Fruit fly (Drosophila melanogaster): ENCODE results near the gene CG11714.
A peak's percentile ranks its signal among the peaks of the same experiment; 100 is the strongest.

The CG11714 gene

DNA sequence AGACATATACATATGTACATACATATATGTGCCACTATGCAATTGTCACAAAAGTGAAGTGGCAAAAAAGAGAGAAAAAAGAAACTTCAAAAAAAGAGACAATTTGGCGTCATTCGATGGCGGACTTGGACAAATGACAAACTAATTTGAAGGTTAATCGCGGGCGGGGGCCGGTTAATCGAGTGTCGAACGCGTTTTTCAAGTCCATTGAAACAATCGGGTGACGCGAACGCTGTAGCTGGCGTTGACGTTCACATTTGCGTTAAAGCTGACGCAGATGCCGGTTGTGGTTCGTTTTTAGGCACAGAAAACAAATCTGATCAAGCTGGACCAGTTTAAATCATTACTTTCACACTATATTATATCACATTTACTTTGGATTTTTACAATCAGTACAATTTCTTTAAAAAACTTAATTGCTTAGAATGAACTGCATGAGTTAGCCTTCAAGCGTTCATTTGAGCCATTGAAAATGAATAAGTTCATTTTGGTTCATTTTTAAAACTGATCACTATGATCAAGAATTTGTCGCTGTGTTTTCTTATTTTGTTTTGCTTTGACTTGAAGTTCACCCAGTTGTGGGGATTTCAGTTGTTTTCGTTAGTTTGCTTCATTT lies 11.3 kb upstream of the CG11714 start (continued):
- no peak for TF ChIP-seq eyg (GFP tag; optimal IDR thresholded peaks at IDR 0.05)
- TF ChIP-seq lola (GFP tag; optimal IDR thresholded peaks at IDR 0.05) = no peak
- peak; percentile 57 for TF ChIP-seq CG13624 (GFP tag; optimal IDR thresholded peaks at IDR 0.05)
- peak; percentile 68 for TF ChIP-seq CG17361 (GFP tag; IDR thresholded peaks at IDR 0.05)
- no peak for TF ChIP-seq CG3065 (GFP tag; optimal IDR thresholded peaks at IDR 0.05)
- TF ChIP-seq CG5245 (GFP tag; optimal IDR thresholded peaks at IDR 0.05) = no peak
- no peak for TF ChIP-seq CTCF (GFP tag; optimal IDR thresholded peaks at IDR 0.05)
- TF ChIP-seq zfh1 (GFP tag; IDR thresholded peaks at IDR 0.05) = no peak
- no peak for TF ChIP-seq Hr78 (GFP tag; optimal IDR thresholded peaks at IDR 0.05)
- TF ChIP-seq dmrt99B (tag; optimal IDR thresholded peaks at IDR 0.05) = peak; percentile 68
- TF ChIP-seq CG6254 (GFP tag; optimal IDR thresholded peaks at IDR 0.05) = no peak
- peak; percentile 4; the same call in 1 of the 2 replicates for TF ChIP-seq NFAT (GFP tag; IDR thresholded peaks at IDR 0.05)
- no peak for TF ChIP-seq ci (GFP tag; IDR thresholded peaks at IDR 0.05)
- peak; percentile 66 for TF ChIP-seq Sox100B (GFP tag; optimal IDR thresholded peaks at IDR 0.05)
- no peak for TF ChIP-seq wor (GFP tag; IDR thresholded peaks at IDR 0.05)
- TF ChIP-seq CG7745 (tag; optimal IDR thresholded peaks at IDR 0.05) = no peak
- peak; percentile 25 for TF ChIP-seq D19A (tag; optimal IDR thresholded peaks at IDR 0.05)
- TF ChIP-seq CG32767 (GFP tag; IDR thresholded peaks at IDR 0.05) = no peak
- peak; percentile 32 for TF ChIP-seq CG18476 (GFP tag; optimal IDR thresholded peaks at IDR 0.05)
- TF ChIP-seq Hmx (GFP tag; optimal IDR thresholded peaks at IDR 0.05) = no peak
- no peak for TF ChIP-seq CG8290 (GFP tag; optimal IDR thresholded peaks at IDR 0.05)
- peak in 1 of 2 experiments; percentile 52 for TF ChIP-seq CG8290 (tag; optimal IDR thresholded peaks at IDR 0.05)
- TF ChIP-seq tup (GFP tag; optimal IDR thresholded peaks at IDR 0.05) = no peak
- TF ChIP-seq chm (GFP tag; IDR thresholded peaks at IDR 0.05) = no peak
- no peak for TF ChIP-seq CG14710 (tag; optimal IDR thresholded peaks at IDR 0.05)
- TF ChIP-seq dan (GFP tag; IDR thresholded peaks at IDR 0.05) = no peak
- peak; percentile 3 for TF ChIP-seq tap (tag; optimal IDR thresholded peaks at IDR 0.05)
- TF ChIP-seq scrt (GFP tag; optimal IDR thresholded peaks at IDR 0.05) = peak; percentile 29
- no peak for TF ChIP-seq CG4820 (GFP tag; optimal IDR thresholded peaks at IDR 0.05)
- TF ChIP-seq CG18011 (GFP tag; optimal IDR thresholded peaks at IDR 0.05) = no peak
- peak; percentile 22 for TF ChIP-seq CG6765 (GFP tag; optimal IDR thresholded peaks at IDR 0.05)
- TF ChIP-seq HLH3B (GFP tag; IDR thresholded peaks at IDR 0.05) = peak; percentile 40; the same call in 1 of the 2 replicates
- TF ChIP-seq CG12155 (GFP tag; optimal IDR thresholded peaks at IDR 0.05) = no peak
- TF ChIP-seq Aef1 (GFP tag; IDR thresholded peaks at IDR 0.05) = peak; percentile 13; the same call in 1 of the 3 replicates
- peak; percentile 30 for TF ChIP-seq CG9437 (GFP tag; optimal IDR thresholded peaks at IDR 0.05)
- TF ChIP-seq CG33557 (GFP tag; optimal IDR thresholded peaks at IDR 0.05) = no peak
- no peak for TF ChIP-seq CG6813 (GFP tag; optimal IDR thresholded peaks at IDR 0.05)
- no peak for TF ChIP-seq Drgx (GFP tag; IDR thresholded peaks at IDR 0.05)
- TF ChIP-seq CG13296 (GFP tag; optimal IDR thresholded peaks at IDR 0.05) = peak; percentile 59
- no peak for TF ChIP-seq BEAF-32 (GFP tag; optimal IDR thresholded peaks at IDR 0.05)
- TF ChIP-seq dm (GFP tag; optimal IDR thresholded peaks at IDR 0.05) = peak; percentile 5
- no peak for TF ChIP-seq pzg (GFP tag; optimal IDR thresholded peaks at IDR 0.05)
- TF ChIP-seq odd (GFP tag; optimal IDR thresholded peaks at IDR 0.05) = peak; percentile 44
- no peak for TF ChIP-seq Chrac-16 (GFP tag; optimal IDR thresholded peaks at IDR 0.05)
- TF ChIP-seq fu2 (GFP tag; optimal IDR thresholded peaks at IDR 0.05) = peak; percentile 15
- peak; percentile 36 for TF ChIP-seq CG18262 (tag; optimal IDR thresholded peaks at IDR 0.05)
- no peak for TF ChIP-seq Bgb (GFP tag; IDR thresholded peaks at IDR 0.05; ENCODE audit: partially characterized antibody)
- TF ChIP-seq CG2199 (GFP tag; IDR thresholded peaks at IDR 0.05) = no peak
- TF ChIP-seq jumu (GFP tag; optimal IDR thresholded peaks at IDR 0.05) = no peak
- peak; percentile 56 for TF ChIP-seq lab (GFP tag; optimal IDR thresholded peaks at IDR 0.05)
- TF ChIP-seq chn (GFP tag; optimal IDR thresholded peaks at IDR 0.05) = no peak
